Worm (Caenorhabditis elegans): ENCODE data around the gene usp-50.

ce11 chrV:17944849-17945452, 20.2 kb downstream of the usp-50 start:
- TF ChIP-seq ztf-28 (GFP tag; IDR thresholded peaks at IDR 0.05) (no peak), F39B2.1 (GFP tag; IDR thresholded peaks at IDR 0.05) (no peak), snpc-4 (GFP tag; optimal IDR thresholded peaks at IDR 0.05) (no peak), snpc-4 (tag; optimal IDR thresholded peaks at IDR 0.05) (no peak), Y95B8A.8 (GFP tag; IDR thresholded peaks at IDR 0.05) (no peak), pha-4 (tag; optimal IDR thresholded peaks at IDR 0.05) (no peak)
